Fruit fly (Drosophila melanogaster): ENCODE results near the gene CG34302.

The CG34302 gene

DNA sequence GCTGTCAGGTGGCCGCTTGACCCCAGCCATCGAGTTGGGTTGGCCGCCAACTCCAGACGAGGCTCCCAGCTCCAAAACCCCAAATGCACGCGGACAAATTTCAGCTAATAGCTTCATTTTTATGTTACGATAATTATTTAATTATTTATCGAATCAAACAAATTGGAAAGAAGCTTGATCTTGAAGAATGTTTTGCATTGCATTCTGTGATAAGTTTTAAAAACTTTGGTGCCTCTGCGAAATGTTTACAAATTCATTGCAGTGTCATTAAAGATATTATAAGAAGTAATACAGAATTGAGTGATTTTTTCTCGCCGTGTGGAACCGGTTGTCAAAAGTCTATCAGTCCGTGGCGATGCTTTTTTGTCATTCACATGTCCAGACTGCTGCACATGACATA is 46.8 kb upstream of the CG34302 start:
- TF ChIP-seq pzg (GFP tag; optimal IDR thresholded peaks at IDR 0.05) (no peak), aop (GFP tag; IDR thresholded peaks at IDR 0.05) (no peak), CG14667 (GFP tag; IDR thresholded peaks at IDR 0.05) (no peak), eve (GFP tag; optimal IDR thresholded peaks at IDR 0.05) (peak in 1 of 2 experiments; percentile 75), vvl (GFP tag; IDR thresholded peaks at IDR 0.05) (no peak), CoRest (tag; optimal IDR thresholded peaks at IDR 0.05) (no peak), gfzf (GFP tag; optimal IDR thresholded peaks at IDR 0.05) (no peak), HLHmδ (GFP tag; optimal IDR thresholded peaks at IDR 0.05) (no peak), CG18262 (tag; optimal IDR thresholded peaks at IDR 0.05) (peak; percentile 39), Mrtf (GFP tag; IDR thresholded peaks at IDR 0.05) (no peak), D19A (tag; optimal IDR thresholded peaks at IDR 0.05) (peak; percentile 0), Meics (GFP tag; optimal IDR thresholded peaks at IDR 0.05) (no peak), Bteb2 (GFP tag; optimal IDR thresholded peaks at IDR 0.05) (no peak), Gsc (GFP tag; IDR thresholded peaks at IDR 0.05) (no peak), Xrp1 (GFP tag; IDR thresholded peaks at IDR 0.05) (peak; percentile 14), CG7556 (GFP tag; optimal IDR thresholded peaks at IDR 0.05) (peak; percentile 7), dysf (GFP tag; IDR thresholded peaks at IDR 0.05) (no peak), CG17361 (GFP tag; IDR thresholded peaks at IDR 0.05) (0 out of 3 replicates have a peak, but pooled peaks have one; percentile 41), CG7987 (GFP tag; optimal IDR thresholded peaks at IDR 0.05) (no peak), CG4424 (GFP tag; optimal IDR thresholded peaks at IDR 0.05) (peak; percentile 14), Nf-YA (GFP tag; IDR thresholded peaks at IDR 0.05) (no peak), CG10654 (GFP tag; optimal IDR thresholded peaks at IDR 0.05) (no peak), CG18599 (GFP tag; optimal IDR thresholded peaks at IDR 0.05) (no peak), CG2712 (tag; optimal IDR thresholded peaks at IDR 0.05) (peak; percentile 8), CG11695 (GFP tag; IDR thresholded peaks at IDR 0.05) (no peak), Oli (tag; optimal IDR thresholded peaks at IDR 0.05) (peak; percentile 39), D19B (GFP tag; optimal IDR thresholded peaks at IDR 0.05) (no peak), CG4707 (GFP tag; optimal IDR thresholded peaks at IDR 0.05) (no peak), Kr (GFP tag; optimal IDR thresholded peaks at IDR 0.05) (no peak), CG5953 (GFP tag; IDR thresholded peaks at IDR 0.05) (no peak), Ptx1 (GFP tag; IDR thresholded peaks at IDR 0.05) (peak; percentile 32; the same call in 1 of the 2 replicates), lola (GFP tag; optimal IDR thresholded peaks at IDR 0.05) (peak in 1 of 3 experiments; percentile 15), zf30C (GFP tag; optimal IDR thresholded peaks at IDR 0.05) (peak; percentile 52), so (GFP tag; IDR thresholded peaks at IDR 0.05) (no peak), gem (tag; optimal IDR thresholded peaks at IDR 0.05) (peak; percentile 37), Dref (GFP tag; IDR thresholded peaks at IDR 0.05) (no peak), CG12236 (GFP tag; optimal IDR thresholded peaks at IDR 0.05) (no peak), CG12391 (tag; optimal IDR thresholded peaks at IDR 0.05) (no peak), CG11696 (GFP tag; IDR thresholded peaks at IDR 0.05) (no peak), CG4328 (GFP tag; optimal IDR thresholded peaks at IDR 0.05) (no peak), lab (GFP tag; optimal IDR thresholded peaks at IDR 0.05) (no peak), Atf-2 (GFP tag; optimal IDR thresholded peaks at IDR 0.05) (no peak), fd96Cb (tag; optimal IDR thresholded peaks at IDR 0.05) (peak; percentile 42), CG13775 (GFP tag; optimal IDR thresholded peaks at IDR 0.05) (no peak), Hr78 (GFP tag; optimal IDR thresholded peaks at IDR 0.05) (peak in 1 of 2 experiments; percentile 59), gsb (GFP tag; IDR thresholded peaks at IDR 0.05) (no peak), MTF-1 (GFP tag; optimal IDR thresholded peaks at IDR 0.05; ENCODE audit: borderline replicate concordance) (no peak), sens (GFP tag) (no peak), CG8359 (GFP tag; optimal IDR thresholded peaks at IDR 0.05; ENCODE audit: borderline replicate concordance) (no peak), Hand (GFP tag; optimal IDR thresholded peaks at IDR 0.05) (no peak), klu (GFP tag; IDR thresholded peaks at IDR 0.05) (no peak)

Data from whole organism, embryonic.